Fruit fly (Drosophila melanogaster) whole organism: ENCODE data around the gene muc.

Source experiments
- CG8478 ChIP-seq: fragments of >200 bp; optimal IDR thresholded peaks from 2 replicates; lab custom pipeline; 2018; ENCODE audit warnings: inconsistent platforms
- Dll ChIP-seq: fragments of >200 bp; optimal IDR thresholded peaks from 2 replicates; lab custom pipeline; 2017
- EcR ChIP-seq, 2 experiments: fragments of >200 bp; optimal IDR thresholded peaks; 2 replicates each; lab custom pipeline; 2017; ENCODE audit warnings: missing biosample characterization in 2 of 2, missing genetic modification characterization in 2 of 2, missing genetic modification reagents in 2 of 2
- pan ChIP-seq: fragments of >200 bp; optimal IDR thresholded peaks from 2 replicates; lab custom pipeline; 2017
- psq ChIP-seq: fragments of >200 bp; optimal IDR thresholded peaks from 2 replicates; lab custom pipeline; 2017
- usp ChIP-seq: fragments of >200 bp; optimal IDR thresholded peaks from 2 replicates; lab custom pipeline; 2017; ENCODE audit warnings: missing biosample characterization, missing genetic modification characterization, mixed read lengths

Gene muc

dm6 chr2L:7462147-7462546 lies 35.5 kb downstream of the muc start, which contains the start of gene Gr28b:
Gene Gr28b, minus strand, starts transcription at chr2L:7462247.
- no peak for TF ChIP-seq EcR (GFP tag; optimal IDR thresholded peaks at IDR 0.05; lab: Kevin White, UChicago)
- TF ChIP-seq pan (lab: Kevin White, UChicago): no peak
- TF ChIP-seq psq (lab: Kevin White, UChicago): no peak
- TF ChIP-seq usp (GFP tag; lab: Kevin White, UChicago): no peak
- no peak for TF ChIP-seq Dll (lab: Kevin White, UChicago)
- no peak for TF ChIP-seq CG8478 (lab: Kevin White, UChicago)

dm6 chr2L:7466304-7466703 lies 39.6 kb downstream of the muc start, which contains the start of gene CG6055:
Gene CG6055, plus strand, starts transcription at chr2L:7466543.
- TF ChIP-seq usp (GFP tag; lab: Kevin White, UChicago) (no peak), EcR (GFP tag; optimal IDR thresholded peaks at IDR 0.05; lab: Kevin White, UChicago) (peak in 1 of 2 experiments; percentile 6)

- TF ChIP-seq Dll (lab: Kevin White, UChicago): no peak
- no peak for TF ChIP-seq EcR (GFP tag; optimal IDR thresholded peaks at IDR 0.05; lab: Kevin White, UChicago)
- no peak for TF ChIP-seq usp (GFP tag; lab: Kevin White, UChicago)
- TF ChIP-seq CG8478 (lab: Kevin White, UChicago): no peak
- no peak for TF ChIP-seq psq (lab: Kevin White, UChicago)
- no peak for TF ChIP-seq pan (lab: Kevin White, UChicago)
Measured at dm6 chr2L:7473248-7473647, 46.6 kb downstream of the muc start.

DNA sequence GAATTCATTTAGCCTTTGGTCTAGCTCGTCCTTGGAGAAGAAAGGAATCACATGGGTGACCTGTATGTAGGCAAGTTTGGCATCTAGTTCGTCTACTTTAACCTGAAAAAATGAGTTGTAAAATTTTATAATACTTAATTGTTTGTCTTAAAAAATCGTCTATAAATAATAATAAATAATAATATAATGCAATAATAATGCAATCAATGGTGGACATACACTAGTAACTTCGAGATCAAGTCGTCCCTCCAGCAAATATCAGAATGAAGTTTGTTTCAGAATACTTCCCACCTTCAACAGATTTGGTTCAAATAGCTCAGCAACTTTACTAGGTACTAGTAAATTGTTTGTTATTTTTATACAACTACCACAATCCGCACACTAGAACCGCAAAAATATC lies 47.7 kb downstream of the muc start, which contains the start of gene CG6441:
Gene CG6441, plus strand, starts transcription at position 301 of the 400 bp plus-strand sequence.
- TF ChIP-seq psq (lab: Kevin White, UChicago) (no peak), pan (lab: Kevin White, UChicago) (no peak), Dll (lab: Kevin White, UChicago) (no peak), EcR (GFP tag; optimal IDR thresholded peaks at IDR 0.05; lab: Kevin White, UChicago) (no peak), usp (GFP tag; lab: Kevin White, UChicago) (no peak), CG8478 (lab: Kevin White, UChicago) (no peak)
